Worm (Caenorhabditis elegans): ENCODE data around the gene duo-1.
A peak's percentile ranks its signal among the peaks of the same experiment; 100 is the strongest.

ce11 chrV:11529541-11529940, 24.9 kb upstream of the duo-1 start:
- TF ChIP-seq nhr-12 (tag; optimal IDR thresholded peaks at IDR 0.05) = no peak
- no peak for TF ChIP-seq aly-2 (tag; optimal IDR thresholded peaks at IDR 0.05)
- TF ChIP-seq fos-1 (tag; optimal IDR thresholded peaks at IDR 0.05) = no peak
- no peak for TF ChIP-seq nfya-1 (tag; optimal IDR thresholded peaks at IDR 0.05; ENCODE audit: insufficient read depth)
- no peak for TF ChIP-seq nhr-76 (tag; optimal IDR thresholded peaks at IDR 0.05)
- no peak for TF ChIP-seq unc-39 (tag; optimal IDR thresholded peaks at IDR 0.05)
- TF ChIP-seq unc-62 (GFP tag; optimal IDR thresholded peaks at IDR 0.05) = no peak
- TF ChIP-seq pha-4 (tag; optimal IDR thresholded peaks at IDR 0.05) = peak; percentile 99
